Worm (Caenorhabditis elegans) whole organism, mixed stage, embryonic: ENCODE data around the gene ZK896.4.

ENCODE experiments used
- M03D4.4 ChIP-seq: sonication (generic microtip); optimal IDR thresholded peaks from 2 replicates; lab custom pipeline; 2017; ENCODE audit warnings: mild to moderate bottlenecking, missing genetic modification characterization, missing compliant biosample characterization
- bed-3 ChIP-seq: fragments of 200-800 bp; sonication (Bioruptor generic); optimal IDR thresholded peaks from 3 replicates; lab custom pipeline; 2018; ENCODE audit warnings: mild to moderate bottlenecking, missing genetic modification characterization, moderate library complexity, missing compliant biosample characterization
- blmp-1 ChIP-seq: fragments of 150-350 bp; optimal IDR thresholded peaks from 2 replicates; lab custom pipeline; 2014; ENCODE audit warnings: missing biosample characterization, missing genetic modification characterization
- ceh-39 ChIP-seq: fragments of 150-350 bp; optimal IDR thresholded peaks from 2 replicates; lab custom pipeline; 2014; ENCODE audit warnings: missing biosample characterization, missing genetic modification characterization
- ceh-43 ChIP-seq: fragments of 200-800 bp; sonication (Bioruptor generic); optimal IDR thresholded peaks from 2 replicates; lab custom pipeline; 2018; ENCODE audit warnings: mild to moderate bottlenecking, missing genetic modification characterization, moderate library complexity, missing compliant biosample characterization
- ceh-83 ChIP-seq: fragments of 200-800 bp; sonication (Bioruptor generic); optimal IDR thresholded peaks from 2 replicates; lab custom pipeline; 2018; ENCODE audit warnings: mild to moderate bottlenecking, missing genetic modification characterization, missing compliant biosample characterization
- ces-1 ChIP-seq: fragments of 150-350 bp; optimal IDR thresholded peaks from 2 replicates; lab custom pipeline; 2014; ENCODE audit warnings: missing biosample characterization, missing genetic modification reagents, missing genetic modification characterization
- cnd-1 ChIP-seq: fragments of 200-800 bp; sonication (Bioruptor generic); optimal IDR thresholded peaks from 2 replicates; lab custom pipeline; 2018; ENCODE audit warnings: mild to moderate bottlenecking, missing genetic modification characterization, missing compliant biosample characterization
- elt-1 ChIP-seq: sonication (generic microtip); optimal IDR thresholded peaks from 2 replicates; lab custom pipeline; 2017; ENCODE audit warnings: missing genetic modification characterization, mild to moderate bottlenecking, missing compliant biosample characterization, antibody characterized with exemption, moderate library complexity, borderline replicate concordance; ENCODE audit not compliant: insufficient read depth
- elt-3 ChIP-seq: fragments of 150-350 bp; optimal IDR thresholded peaks from 2 replicates; lab custom pipeline; 2014; ENCODE audit warnings: missing biosample characterization, missing genetic modification characterization
- flh-1 ChIP-seq: fragments of 200-800 bp; sonication (Bioruptor generic); optimal IDR thresholded peaks from 2 replicates; lab custom pipeline; 2018; ENCODE audit warnings: mild to moderate bottlenecking, missing genetic modification characterization, moderate library complexity, missing compliant biosample characterization
- ham-2 ChIP-seq: fragments of 200-800 bp; sonication (Bioruptor generic); optimal IDR thresholded peaks from 2 replicates; lab custom pipeline; 2018; ENCODE audit warnings: mild to moderate bottlenecking, missing genetic modification characterization, missing compliant biosample characterization
- hlh-1 ChIP-seq: fragments of 150-350 bp; optimal IDR thresholded peaks from 2 replicates; lab custom pipeline; 2014; ENCODE audit warnings: missing biosample characterization, missing genetic modification reagents, missing genetic modification characterization
- lin-32 ChIP-seq: fragments of 200-800 bp; sonication (Bioruptor generic); optimal IDR thresholded peaks from 2 replicates; lab custom pipeline; 2018; ENCODE audit warnings: mild to moderate bottlenecking, missing genetic modification characterization, missing compliant biosample characterization
- lsy-2 ChIP-seq: fragments of 150-350 bp; optimal IDR thresholded peaks from 2 replicates; lab custom pipeline; 2014; ENCODE audit warnings: missing biosample characterization, missing genetic modification characterization
- mab-5 ChIP-seq: fragments of 150-350 bp; optimal IDR thresholded peaks from 2 replicates; lab custom pipeline; 2014; ENCODE audit warnings: missing biosample characterization, missing genetic modification characterization
- mep-1 ChIP-seq: fragments of 150-350 bp; optimal IDR thresholded peaks from 2 replicates; lab custom pipeline; 2017; ENCODE audit warnings: missing biosample characterization, missing genetic modification reagents, missing genetic modification characterization, inconsistent platforms
- nhr-12 ChIP-seq: fragments of 150-350 bp; optimal IDR thresholded peaks from 2 replicates; lab custom pipeline; 2014; ENCODE audit warnings: missing biosample characterization, missing genetic modification characterization
- nhr-2 ChIP-seq: fragments of 150-350 bp; optimal IDR thresholded peaks from 2 replicates; lab custom pipeline; 2014; ENCODE audit warnings: missing biosample characterization, missing genetic modification characterization
- nhr-237 ChIP-seq: fragments of 150-350 bp; optimal IDR thresholded peaks from 2 replicates; lab custom pipeline; 2014; ENCODE audit warnings: missing biosample characterization, missing genetic modification characterization
- nhr-28 ChIP-seq: fragments of 150-350 bp; optimal IDR thresholded peaks from 2 replicates; lab custom pipeline; 2014; ENCODE audit warnings: missing biosample characterization, missing genetic modification characterization
- nhr-76 ChIP-seq: sonication (generic microtip); optimal IDR thresholded peaks from 2 replicates; lab custom pipeline; 2017; ENCODE audit warnings: missing biosample characterization, missing genetic modification characterization
- pha-4 ChIP-seq: fragments of 150-350 bp; optimal IDR thresholded peaks from 2 replicates; lab custom pipeline; 2018; ENCODE audit warnings: missing biosample characterization, missing genetic modification reagents, missing genetic modification characterization
- sem-2 ChIP-seq: fragments of 200-800 bp; sonication (Bioruptor generic); optimal IDR thresholded peaks from 2 replicates; lab custom pipeline; 2018; ENCODE audit warnings: mild to moderate bottlenecking, missing genetic modification characterization, missing compliant biosample characterization
- snpc-4 ChIP-seq: fragments of 150-350 bp; optimal IDR thresholded peaks from 2 replicates; lab custom pipeline; 2014; ENCODE audit warnings: missing biosample characterization, missing genetic modification characterization
- sptf-1 ChIP-seq: sonication (generic microtip); optimal IDR thresholded peaks from 2 replicates; lab custom pipeline; 2017; ENCODE audit warnings: mild to moderate bottlenecking, missing genetic modification characterization, moderate library complexity, missing compliant biosample characterization
- tbx-8 ChIP-seq: fragments of 200-800 bp; sonication (Bioruptor generic); optimal IDR thresholded peaks from 2 replicates; lab custom pipeline; 2018; ENCODE audit warnings: mild to moderate bottlenecking, missing genetic modification characterization, moderate library complexity, missing compliant biosample characterization
- unc-120 ChIP-seq: sonication (generic microtip); optimal IDR thresholded peaks from 2 replicates; lab custom pipeline; 2017; ENCODE audit warnings: missing genetic modification characterization, missing compliant biosample characterization; ENCODE audit not compliant: poor library complexity, severe bottlenecking
- unc-39 ChIP-seq: fragments of 150-350 bp; optimal IDR thresholded peaks from 2 replicates; lab custom pipeline; 2014; ENCODE audit warnings: missing biosample characterization, missing genetic modification characterization
- unc-62 ChIP-seq: fragments of 150-350 bp; optimal IDR thresholded peaks from 2 replicates; lab custom pipeline; 2014; ENCODE audit warnings: missing biosample characterization, missing genetic modification reagents, missing genetic modification characterization
- zip-8 ChIP-seq: fragments of 150-350 bp; optimal IDR thresholded peaks from 2 replicates; lab custom pipeline; 2014; ENCODE audit warnings: missing biosample characterization, missing genetic modification characterization
- ztf-11 ChIP-seq: fragments of 150-350 bp; optimal IDR thresholded peaks from 2 replicates; lab custom pipeline; 2014; ENCODE audit warnings: missing biosample characterization, missing genetic modification characterization

The ZK896.4 gene

ce11 chrIV:12854372-12855114 is 28.5 kb downstream of the ZK896.4 start:
- TF ChIP-seq unc-39 (tag; lab: Kevin White, UChicago) (no peak), sem-2 (GFP tag; lab: Kevin White, UChicago) (no peak), ceh-39 (tag; lab: Kevin White, UChicago) (no peak), hlh-1 (tag; lab: Kevin White, UChicago) (peak; percentile 89), lsy-2 (tag; lab: Kevin White, UChicago) (no peak), ceh-43 (GFP tag; lab: Kevin White, UChicago) (no peak), elt-3 (tag; lab: Kevin White, UChicago) (no peak), nhr-76 (no peak), cnd-1 (tag; lab: Kevin White, UChicago) (peak; percentile 74), mep-1 (no peak), nhr-12 (tag; lab: Kevin White, UChicago) (no peak), bed-3 (GFP tag; lab: Kevin White, UChicago) (no peak), nhr-2 (peak; percentile 54), unc-62 (GFP tag; lab: Kevin White, UChicago) (no peak), M03D4.4 (tag; lab: Kevin White, UChicago) (no peak), flh-1 (no peak), ztf-11 (tag; lab: Kevin White, UChicago) (no peak), tbx-8 (GFP tag; lab: Kevin White, UChicago) (no peak), mab-5 (no peak), nhr-237 (no peak)

- TF ChIP-seq pha-4 (no peak), nhr-2 (no peak), cnd-1 (tag; lab: Kevin White, UChicago) (no peak), nhr-28 (tag; lab: Kevin White, UChicago) (no peak), mab-5 (no peak), ces-1 (GFP tag; lab: Kevin White, UChicago) (peak; percentile 16), bed-3 (GFP tag; lab: Kevin White, UChicago) (no peak), ham-2 (GFP tag; lab: Kevin White, UChicago) (no peak)
Observed at ce11 chrIV:12849030-12849560, 34.0 kb downstream of the ZK896.4 start, which contains the start of gene srf-3. srf-3 (plus strand) TSS chrIV:12849510.

- TF ChIP-seq ces-1 (GFP tag; lab: Kevin White, UChicago): peak; percentile 67
- no peak for TF ChIP-seq nhr-237
Observed at ce11 chrIV:12845596-12845995, 37.5 kb downstream of the ZK896.4 start, which contains the start of gene txt-19. txt-19 (plus strand) TSS chrIV:12845899.

ce11 chrIV:12842895-12843294 is 40.2 kb downstream of the ZK896.4 start:
- TF ChIP-seq elt-1 (no peak), ces-1 (GFP tag; lab: Kevin White, UChicago) (peak; percentile 75), flh-1 (no peak)

- TF ChIP-seq blmp-1 (tag; lab: Kevin White, UChicago) (no peak), ztf-11 (tag; lab: Kevin White, UChicago) (no peak), pha-4 (no peak), cnd-1 (tag; lab: Kevin White, UChicago) (no peak), ces-1 (GFP tag; lab: Kevin White, UChicago) (no peak), ceh-43 (GFP tag; lab: Kevin White, UChicago) (no peak), sptf-1 (tag; lab: Kevin White, UChicago) (no peak), elt-3 (tag; lab: Kevin White, UChicago) (no peak), nhr-12 (tag; lab: Kevin White, UChicago) (no peak), mab-5 (no peak), ceh-83 (GFP tag; lab: Kevin White, UChicago) (no peak), ceh-39 (tag; lab: Kevin White, UChicago) (no peak), flh-1 (no peak), ham-2 (GFP tag; lab: Kevin White, UChicago) (no peak)
Observed at ce11 chrIV:12842121-12842520, 41.0 kb downstream of the ZK896.4 start.

ce11 chrIV:12840873-12841272 is 42.2 kb downstream of the ZK896.4 start:
- TF ChIP-seq lin-32: no peak
- TF ChIP-seq sptf-1 (tag; lab: Kevin White, UChicago): no peak
- no peak for TF ChIP-seq mep-1
- TF ChIP-seq unc-62 (GFP tag; lab: Kevin White, UChicago): no peak
- TF ChIP-seq zip-8: no peak
- no peak for TF ChIP-seq unc-120
- no peak for TF ChIP-seq nhr-28 (tag; lab: Kevin White, UChicago)
- no peak for TF ChIP-seq snpc-4 (tag; lab: Kevin White, UChicago)
- no peak for TF ChIP-seq tbx-8 (GFP tag; lab: Kevin White, UChicago)
